Fruit fly (Drosophila melanogaster) whole organism: Measurements from ENCODE around the gene MESR6.

Source experiments
- EcR ChIP-seq, 2 experiments: fragments of >200 bp; optimal IDR thresholded peaks; 2 replicates each; lab custom pipeline; 2017; ENCODE audit warnings: missing biosample characterization in 2 of 2, missing genetic modification characterization in 2 of 2, missing genetic modification reagents in 2 of 2

The MESR6 gene

dm6 chr3L:19143940-19144571, 51.6 kb downstream of the MESR6 start:
- no peak for TF ChIP-seq EcR (GFP tag; optimal IDR thresholded peaks at IDR 0.05; lab: Kevin White, UChicago)
